Worm (Caenorhabditis elegans) whole organism, late embryonic: Measurements from ENCODE around the gene F54E12.2.
"Not testable (repeated sequence)": the region's sequence is repeated elsewhere in the genome, so short reads cannot be mapped to it uniquely, and the experiment has no call there.

ENCODE experiments used
- C08G9.2 ChIP-seq: sonication (generic microtip); optimal IDR thresholded peaks from 2 replicates; lab custom pipeline; 2016; ENCODE audit warnings: mild to moderate bottlenecking, missing genetic modification characterization, moderate library complexity, missing compliant biosample characterization
- F13H6.1 ChIP-seq: sonication (generic microtip); optimal IDR thresholded peaks from 2 replicates; lab custom pipeline; 2016; ENCODE audit warnings: missing genetic modification characterization, missing compliant biosample characterization
- ceh-18 ChIP-seq: sonication (generic microtip); optimal IDR thresholded peaks from 2 replicates; lab custom pipeline; 2016; ENCODE audit warnings: missing genetic modification characterization, missing compliant biosample characterization
- fax-1 ChIP-seq: sonication (generic microtip); optimal IDR thresholded peaks from 2 replicates; lab custom pipeline; 2016; ENCODE audit warnings: missing genotype, missing genetic modification characterization, missing compliant biosample characterization
- lim-6 ChIP-seq: sonication (generic microtip); optimal IDR thresholded peaks from 2 replicates; lab custom pipeline; 2016; ENCODE audit warnings: missing genetic modification characterization, missing compliant biosample characterization
- nhr-11 ChIP-seq: fragments of 150-350 bp; optimal IDR thresholded peaks from 2 replicates; lab custom pipeline; 2014; ENCODE audit warnings: missing biosample characterization, missing genetic modification characterization
- rnt-1 ChIP-seq: sonication (generic microtip); optimal IDR thresholded peaks from 2 replicates; lab custom pipeline; 2016; ENCODE audit warnings: missing genetic modification characterization, missing compliant biosample characterization
- syd-9 ChIP-seq: sonication (generic microtip); optimal IDR thresholded peaks from 2 replicates; lab custom pipeline; 2016; ENCODE audit warnings: mild to moderate bottlenecking, missing genetic modification characterization, moderate library complexity, missing compliant biosample characterization

- not testable (repeated sequence) for TF ChIP-seq syd-9 (tag; lab: Kevin White, UChicago); lim-6 (tag; lab: Kevin White, UChicago); nhr-11; rnt-1; C08G9.2 (tag; lab: Kevin White, UChicago); fax-1 (tag; lab: Kevin White, UChicago); ceh-18 (tag; lab: Kevin White, UChicago); F13H6.1 (tag; lab: Kevin White, UChicago)
These were observed 12.2 kb downstream of the F54E12.2 start, which contains the start of gene his-48 for ce11 chrIV:11324741-11325140.
